Worm (Caenorhabditis elegans): ENCODE data around the gene uig-1.

The uig-1 gene

ce11 chrV:13313045-13313623, 17.4 kb upstream of the uig-1 start, which contains the start of gene C50B6.3 (continued):
- no peak for TF ChIP-seq ztf-7 (tag; optimal IDR thresholded peaks at IDR 0.05)
- TF ChIP-seq nhr-42 (GFP tag; IDR thresholded peaks at IDR 0.05): no peak
- TF ChIP-seq Y48G9A.11 (GFP tag; IDR thresholded peaks at IDR 0.05): peak; percentile 96
- TF ChIP-seq T26A8.4 (GFP tag; IDR thresholded peaks at IDR 0.05): 0 out of 2 replicates have a peak, but pooled peaks have one; percentile 44
- TF ChIP-seq ceh-32 (tag; optimal IDR thresholded peaks at IDR 0.05; ENCODE audit: poor library complexity): no peak
- TF ChIP-seq daf-8 (GFP tag; IDR thresholded peaks at IDR 0.05): no peak
- TF ChIP-seq dmd-9 (GFP tag; IDR thresholded peaks at IDR 0.05): peak; percentile 67; the same call in 1 of the 2 replicates
- TF ChIP-seq gei-8 (GFP tag; optimal IDR thresholded peaks at IDR 0.05): no peak
- peak; percentile 80 for TF ChIP-seq dve-1 (tag; optimal IDR thresholded peaks at IDR 0.05; ENCODE audit: insufficient read depth)
- no peak for TF ChIP-seq aly-2 (tag; optimal IDR thresholded peaks at IDR 0.05)
- no peak for TF ChIP-seq lin-29 (GFP tag; IDR thresholded peaks at IDR 0.05)
- no peak for TF ChIP-seq ceh-20 (GFP tag; IDR thresholded peaks at IDR 0.05)
- no peak for TF ChIP-seq mdl-1 (tag; optimal IDR thresholded peaks at IDR 0.05)
- TF ChIP-seq snpc-4 (tag; optimal IDR thresholded peaks at IDR 0.05): no peak
- TF ChIP-seq nhr-111 (GFP tag; optimal IDR thresholded peaks at IDR 0.05): no peak
- TF ChIP-seq madf-9 (GFP tag; conservative IDR thresholded peaks at IDR 0.05): no peak
- TF ChIP-seq cey-2 (tag; optimal IDR thresholded peaks at IDR 0.05; ENCODE audit: borderline replicate concordance, insufficient read depth): no peak
- peak; percentile 82 for TF ChIP-seq ZK337.2 (GFP tag; IDR thresholded peaks at IDR 0.05)
- no peak for TF ChIP-seq R02D3.7 (tag; optimal IDR thresholded peaks at IDR 0.05)
- TF ChIP-seq pha-4 (GFP tag; IDR thresholded peaks at IDR 0.05): no peak
- no peak for TF ChIP-seq pha-4 (tag; optimal IDR thresholded peaks at IDR 0.05)
- no peak for TF ChIP-seq unc-39 (tag; optimal IDR thresholded peaks at IDR 0.05)
- peak; percentile 99 for TF ChIP-seq mes-2 (tag; optimal IDR thresholded peaks at IDR 0.05; ENCODE audit: poor library complexity, severe bottlenecking)
- TF ChIP-seq hmg-1.1 (GFP tag; IDR thresholded peaks at IDR 0.05): peak; percentile 36; the same call in 1 of the 2 replicates
- TF ChIP-seq F49E8.2 (tag; optimal IDR thresholded peaks at IDR 0.05; ENCODE audit: borderline replicate concordance): no peak
- no peak for TF ChIP-seq mxl-2 (GFP tag; conservative IDR thresholded peaks at IDR 0.05)
- peak; percentile 41 for TF ChIP-seq hlh-11 (tag; optimal IDR thresholded peaks at IDR 0.05)
- peak; percentile 83 for TF ChIP-seq dpl-1 (GFP tag; optimal IDR thresholded peaks at IDR 0.05)
- TF ChIP-seq fkh-10 (GFP tag; optimal IDR thresholded peaks at IDR 0.05): no peak
- TF ChIP-seq fos-1 (tag; optimal IDR thresholded peaks at IDR 0.05): no peak
- no peak for TF ChIP-seq zag-1 (tag; optimal IDR thresholded peaks at IDR 0.05)
- no peak for TF ChIP-seq mdt-29 (GFP tag; IDR thresholded peaks at IDR 0.05)
- TF ChIP-seq nhr-77 (tag; optimal IDR thresholded peaks at IDR 0.05): no peak
- TF ChIP-seq pqm-1 (tag; optimal IDR thresholded peaks at IDR 0.05): no peak
- TF ChIP-seq Y5F2A.4 (GFP tag; optimal IDR thresholded peaks at IDR 0.05): no peak
- TF ChIP-seq ztf-11 (tag; optimal IDR thresholded peaks at IDR 0.05): no peak
- no peak for TF ChIP-seq ceh-44 (GFP tag; IDR thresholded peaks at IDR 0.05)
- TF ChIP-seq skn-1 (tag; optimal IDR thresholded peaks at IDR 0.05): no peak
- TF ChIP-seq mep-1 (tag; optimal IDR thresholded peaks at IDR 0.05): peak; percentile 67
- TF ChIP-seq jun-1 (tag; optimal IDR thresholded peaks at IDR 0.05): no peak
- TF ChIP-seq nhr-76 (tag; optimal IDR thresholded peaks at IDR 0.05): no peak
- no peak for TF ChIP-seq arid-1 (GFP tag; conservative IDR thresholded peaks at IDR 0.05)
- peak in 1 of 2 experiments; percentile 83 for TF ChIP-seq hif-1 (tag; optimal IDR thresholded peaks at IDR 0.05)
- TF ChIP-seq saeg-2 (GFP tag; IDR thresholded peaks at IDR 0.05): no peak
- no peak for TF ChIP-seq D1046.2 (GFP tag; IDR thresholded peaks at IDR 0.05)
- TF ChIP-seq nhr-102 (tag; optimal IDR thresholded peaks at IDR 0.05): peak; percentile 9
- no peak for TF ChIP-seq zfp-2 (tag; optimal IDR thresholded peaks at IDR 0.05)
- no peak for TF ChIP-seq lin-1 (GFP tag; IDR thresholded peaks at IDR 0.05)
- TF ChIP-seq spr-3 (GFP tag; optimal IDR thresholded peaks at IDR 0.05): no peak
- TF ChIP-seq unc-62 (GFP tag; optimal IDR thresholded peaks at IDR 0.05 in 1 of 2): peak in 1 of 2 experiments; percentile 90
- TF ChIP-seq unc-62 (tag; optimal IDR thresholded peaks at IDR 0.05): no peak
